Worm (Caenorhabditis elegans) whole organism, L2 larva: Measurements from ENCODE around the gene ify-1.

Experiments
- egl-27 ChIP-seq: sonication (generic microtip); optimal IDR thresholded peaks from 3 replicates; lab custom pipeline; 2017; ENCODE audit warnings: missing biosample characterization, missing genetic modification reagents, missing genetic modification characterization
- lin-11 ChIP-seq: fragments of 150-350 bp; sonication (generic microtip); optimal IDR thresholded peaks from 2 replicates; lab custom pipeline; 2014; ENCODE audit warnings: missing biosample characterization, missing genetic modification characterization, inconsistent platforms, mixed read lengths
- snpc-4 ChIP-seq: fragments of 150-350 bp; optimal IDR thresholded peaks from 2 replicates; lab custom pipeline; 2014; ENCODE audit warnings: missing biosample characterization, missing genetic modification characterization
- ztf-11 ChIP-seq: sonication (generic microtip); optimal IDR thresholded peaks from 2 replicates; lab custom pipeline; 2017; ENCODE audit warnings: missing biosample characterization, missing genetic modification characterization

- no peak for TF ChIP-seq snpc-4
- TF ChIP-seq lin-11 (tag; lab: Kevin White, UChicago), result no peak
- no peak for TF ChIP-seq egl-27
- no peak for TF ChIP-seq ztf-11
Measured at ce11 chrII:5019389-5020108, 35.4 kb downstream of the ify-1 start.
